Worm (Caenorhabditis elegans) whole organism, young adult: ENCODE results near the gene Y69A2AR.24.

ENCODE experiments used
- B0035.1 ChIP-seq: sonication (generic microtip); optimal IDR thresholded peaks from 2 replicates; lab custom pipeline; 2016; ENCODE audit warnings: missing genetic modification characterization, mild to moderate bottlenecking, missing compliant biosample characterization, missing genotype, missing genetic modification reagents
- D2030.7 ChIP-seq: fragments of 200-800 bp; sonication (Bioruptor generic); IDR thresholded peaks from 2 replicates; pipeline ENCODE4 v1.3.6; 2022; ENCODE audit warnings: missing genetic modification reagents, missing genetic modification characterization, missing compliant biosample characterization
- F10E7.11 ChIP-seq: sonication (generic microtip); optimal IDR thresholded peaks from 2 replicates; lab custom pipeline; 2017; ENCODE audit warnings: mild to moderate bottlenecking, missing genetic modification characterization, moderate library complexity, missing compliant biosample characterization
- F39B2.1 ChIP-seq: fragments of 200-800 bp; sonication (Bioruptor generic); IDR thresholded peaks from 2 replicates; pipeline ENCODE4 v1.3.6; 2022; ENCODE audit warnings: missing genetic modification reagents, missing genetic modification characterization, missing compliant biosample characterization
- F49E8.2 ChIP-seq: sonication (generic microtip); optimal IDR thresholded peaks from 3 replicates; lab custom pipeline; 2017; ENCODE audit warnings: missing genetic modification characterization, mild to moderate bottlenecking, missing compliant biosample characterization, antibody characterized with exemption, moderate library complexity; ENCODE audit not compliant: insufficient read depth
- F57A8.1 ChIP-seq: fragments of 200-800 bp; sonication (Bioruptor generic); optimal IDR thresholded peaks from 2 replicates; lab custom pipeline; 2018; ENCODE audit warnings: mild to moderate bottlenecking, missing genetic modification characterization, moderate library complexity, missing compliant biosample characterization
- T07F8.4 ChIP-seq: sonication (generic microtip); optimal IDR thresholded peaks from 2 replicates; lab custom pipeline; 2016; ENCODE audit warnings: mild to moderate bottlenecking, missing genetic modification characterization, moderate library complexity, missing compliant biosample characterization
- T26A5.8 ChIP-seq: sonication (generic microtip); optimal IDR thresholded peaks from 2 replicates; lab custom pipeline; 2016; ENCODE audit warnings: missing genetic modification characterization, missing compliant biosample characterization
- Y53F4B.3 ChIP-seq: fragments of 200-800 bp; sonication (Bioruptor generic); IDR thresholded peaks from 2 replicates; pipeline ENCODE4 v1.3.6; 2022; ENCODE audit warnings: missing genetic modification reagents, missing genetic modification characterization, missing compliant biosample characterization
- Y67H2A.10 ChIP-seq: fragments of 200-800 bp; sonication (Bioruptor generic); conservative IDR thresholded peaks from 2 replicates; pipeline ENCODE4 v1.3.6; 2022; ENCODE audit warnings: missing genetic modification reagents, missing genetic modification characterization, missing compliant biosample characterization
- aptf-3 ChIP-seq: fragments of 200-800 bp; sonication (Bioruptor generic); IDR thresholded peaks from 2 replicates; pipeline ENCODE4 v1.3.6; 2022; ENCODE audit warnings: missing genetic modification characterization, missing compliant biosample characterization
- atf-7 ChIP-seq: sonication (generic microtip); optimal IDR thresholded peaks from 2 replicates; lab custom pipeline; 2017; ENCODE audit warnings: mild to moderate bottlenecking, missing genetic modification characterization, missing compliant biosample characterization
- athp-1 ChIP-seq: sonication (generic microtip); optimal IDR thresholded peaks from 2 replicates; lab custom pipeline; 2017; ENCODE audit warnings: mild to moderate bottlenecking, missing genetic modification characterization, missing compliant biosample characterization
- attf-3 ChIP-seq: fragments of 200-800 bp; sonication (Bioruptor generic); conservative IDR thresholded peaks from 2 replicates; pipeline ENCODE4 v1.3.6; 2022; ENCODE audit warnings: missing genetic modification reagents, missing genetic modification characterization, missing compliant biosample characterization
- ceh-58 ChIP-seq: fragments of 200-800 bp; sonication (Bioruptor generic); IDR thresholded peaks from 2 replicates; pipeline ENCODE4 v1.3.6; 2022; ENCODE audit warnings: missing genetic modification characterization, missing compliant biosample characterization
- ceh-79 ChIP-seq: sonication (generic microtip); optimal IDR thresholded peaks from 2 replicates; lab custom pipeline; 2017; ENCODE audit warnings: mild to moderate bottlenecking, missing genetic modification characterization, missing compliant biosample characterization
- ceh-91 ChIP-seq: fragments of 200-800 bp; sonication (Bioruptor generic); IDR thresholded peaks from 2 replicates; pipeline ENCODE4 v1.3.6; 2022; ENCODE audit warnings: missing genetic modification reagents, missing genetic modification characterization, missing compliant biosample characterization
- egl-44 ChIP-seq: fragments of 200-800 bp; sonication (Bioruptor generic); IDR thresholded peaks from 2 replicates; pipeline ENCODE4 v1.3.6; 2022; ENCODE audit warnings: missing genetic modification reagents, missing genetic modification characterization, missing compliant biosample characterization
- egrh-3 ChIP-seq: fragments of 200-800 bp; sonication (Bioruptor generic); IDR thresholded peaks from 2 replicates; pipeline ENCODE4 v1.3.6; 2022; ENCODE audit warnings: missing genetic modification reagents, missing genetic modification characterization, missing compliant biosample characterization
- ets-4 ChIP-seq: fragments of 200-800 bp; sonication (Bioruptor generic); optimal IDR thresholded peaks from 2 replicates; lab custom pipeline; 2018; ENCODE audit warnings: mild to moderate bottlenecking, missing genetic modification characterization, missing compliant biosample characterization
- hlh-26 ChIP-seq: fragments of 200-800 bp; sonication (Bioruptor generic); conservative IDR thresholded peaks from 2 replicates; pipeline ENCODE4 v1.3.6; 2022; ENCODE audit warnings: missing genetic modification reagents, missing genetic modification characterization, missing compliant biosample characterization
- hrde-1 ChIP-seq: sonication (generic microtip); optimal IDR thresholded peaks from 2 replicates; lab custom pipeline; 2016; ENCODE audit warnings: missing genetic modification characterization, mild to moderate bottlenecking, missing compliant biosample characterization, moderate library complexity, missing genotype, missing genetic modification reagents, borderline replicate concordance
- hsf-1 ChIP-seq: fragments of 200-800 bp; sonication (Bioruptor generic); IDR thresholded peaks from 2 replicates; pipeline ENCODE4 v1.3.6; 2022; ENCODE audit warnings: missing genetic modification reagents, missing genetic modification characterization, missing compliant biosample characterization
- let-526 ChIP-seq: fragments of 200-800 bp; sonication (Bioruptor generic); IDR thresholded peaks from 2 replicates; pipeline ENCODE4 v1.3.6; 2022; ENCODE audit warnings: missing genetic modification reagents, missing genetic modification characterization, missing compliant biosample characterization
- let-607 ChIP-seq, 2 experiments: fragments of 200-800 bp in 1 of 2; sonication (Bioruptor generic) in 1 of 2; sonication (generic microtip) in 1 of 2; optimal IDR thresholded peaks; 2 replicates each; lab custom pipeline; 2016 to 2018; ENCODE audit warnings: mild to moderate bottlenecking in 2 of 2, missing compliant biosample characterization in 2 of 2, missing genetic modification characterization in 2 of 2, moderate library complexity in 2 of 2, missing genotype in 1 of 2
- lin-54 ChIP-seq: fragments of 200-800 bp; sonication (Bioruptor generic); optimal IDR thresholded peaks from 2 replicates; lab custom pipeline; 2018; ENCODE audit warnings: mild to moderate bottlenecking, missing genetic modification characterization, missing compliant biosample characterization
- lsl-1 ChIP-seq: fragments of 200-800 bp; sonication (Bioruptor generic); optimal IDR thresholded peaks from 2 replicates; lab custom pipeline; 2018; ENCODE audit warnings: mild to moderate bottlenecking, missing genetic modification characterization, moderate library complexity, missing compliant biosample characterization
- lsy-27 ChIP-seq: sonication (generic microtip); optimal IDR thresholded peaks from 2 replicates; lab custom pipeline; 2017; ENCODE audit warnings: missing genetic modification characterization, mild to moderate bottlenecking, missing compliant biosample characterization, antibody characterized with exemption, missing genotype, borderline replicate concordance; ENCODE audit not compliant: insufficient read depth
- madf-3 ChIP-seq: fragments of 200-800 bp; sonication (Bioruptor generic); IDR thresholded peaks from 2 replicates; pipeline ENCODE4 v1.3.6; 2022; ENCODE audit warnings: missing genetic modification reagents, missing genetic modification characterization, missing compliant biosample characterization
- madf-8 ChIP-seq: fragments of 200-800 bp; sonication (Bioruptor generic); conservative IDR thresholded peaks from 2 replicates; pipeline ENCODE4 v1.3.6; 2022; ENCODE audit warnings: missing genetic modification reagents, missing genetic modification characterization, missing compliant biosample characterization
- mel-28 ChIP-seq: sonication (generic microtip); optimal IDR thresholded peaks from 2 replicates; lab custom pipeline; 2016; ENCODE audit warnings: borderline replicate concordance, mild to moderate bottlenecking, missing genetic modification characterization, missing compliant biosample characterization
- nhr-120 ChIP-seq: fragments of 200-800 bp; sonication (Bioruptor generic); IDR thresholded peaks from 2 replicates; pipeline ENCODE4 v1.3.6; 2022; ENCODE audit warnings: missing genetic modification characterization, missing compliant biosample characterization
- nhr-179 ChIP-seq: sonication (generic microtip); optimal IDR thresholded peaks from 2 replicates; lab custom pipeline; 2016; ENCODE audit warnings: mild to moderate bottlenecking, missing genetic modification characterization, missing compliant biosample characterization
- nhr-27 ChIP-seq: fragments of 200-800 bp; sonication (Bioruptor generic); optimal IDR thresholded peaks from 2 replicates; lab custom pipeline; 2018; ENCODE audit warnings: mild to moderate bottlenecking, missing genetic modification characterization, moderate library complexity, missing compliant biosample characterization
- nhr-80 ChIP-seq: sonication (generic microtip); optimal IDR thresholded peaks from 2 replicates; lab custom pipeline; 2016; ENCODE audit warnings: missing genetic modification characterization, missing compliant biosample characterization
- nhr-90 ChIP-seq: sonication (generic microtip); optimal IDR thresholded peaks from 2 replicates; lab custom pipeline; 2016; ENCODE audit warnings: missing genotype, mild to moderate bottlenecking, missing genetic modification characterization, missing compliant biosample characterization
- pha-4 ChIP-seq: fragments of 150-350 bp; sonication (generic microtip); optimal IDR thresholded peaks from 2 replicates; lab custom pipeline; 2014; ENCODE audit warnings: missing biosample characterization, missing genetic modification reagents, missing genetic modification characterization
- rcor-1 ChIP-seq: fragments of 200-800 bp; sonication (Bioruptor generic); IDR thresholded peaks from 2 replicates; pipeline ENCODE4 v1.3.6; 2022; ENCODE audit warnings: missing genetic modification reagents, missing genetic modification characterization, missing compliant biosample characterization
- rpc-1 ChIP-seq, 2 experiments: fragments of 150-350 bp in 1 of 2; sonication (generic microtip) in 1 of 2; optimal IDR thresholded peaks; 2 replicates each; lab custom pipeline; 2014 to 2018; ENCODE audit warnings: missing biosample characterization in 1 of 2, missing genetic modification characterization in 1 of 2, missing genetic modification reagents in 1 of 2, missing genotype in 1 of 2
- sea-2 ChIP-seq: fragments of 200-800 bp; sonication (Bioruptor generic); IDR thresholded peaks from 2 replicates; pipeline ENCODE4 v1.3.6; 2022; ENCODE audit warnings: missing genetic modification characterization, missing compliant biosample characterization
- tbp1 ChIP-seq: fragments of 200-800 bp; sonication (Bioruptor generic); optimal IDR thresholded peaks from 2 replicates; lab custom pipeline; 2018; ENCODE audit warnings: mild to moderate bottlenecking, missing genetic modification characterization, missing compliant biosample characterization
- zfh-2 ChIP-seq: fragments of 200-800 bp; sonication (Bioruptor generic); conservative IDR thresholded peaks from 2 replicates; pipeline ENCODE4 v1.3.6; 2022; ENCODE audit warnings: missing genetic modification reagents, missing genetic modification characterization, missing compliant biosample characterization
- ztf-18 ChIP-seq: sonication (generic microtip); optimal IDR thresholded peaks from 2 replicates; lab custom pipeline; 2016; ENCODE audit warnings: missing genotype, mild to moderate bottlenecking, missing genetic modification characterization, missing compliant biosample characterization
- ztf-22 ChIP-seq: fragments of 200-800 bp; sonication (Bioruptor generic); optimal IDR thresholded peaks from 2 replicates; lab custom pipeline; 2018; ENCODE audit warnings: mild to moderate bottlenecking, missing genetic modification characterization, moderate library complexity, missing compliant biosample characterization
- ztf-3 ChIP-seq: fragments of 200-800 bp; sonication (Bioruptor generic); optimal IDR thresholded peaks from 2 replicates; lab custom pipeline; 2018; ENCODE audit warnings: mild to moderate bottlenecking, missing genetic modification characterization, missing compliant biosample characterization

Y69A2AR.24 gene

DNA sequence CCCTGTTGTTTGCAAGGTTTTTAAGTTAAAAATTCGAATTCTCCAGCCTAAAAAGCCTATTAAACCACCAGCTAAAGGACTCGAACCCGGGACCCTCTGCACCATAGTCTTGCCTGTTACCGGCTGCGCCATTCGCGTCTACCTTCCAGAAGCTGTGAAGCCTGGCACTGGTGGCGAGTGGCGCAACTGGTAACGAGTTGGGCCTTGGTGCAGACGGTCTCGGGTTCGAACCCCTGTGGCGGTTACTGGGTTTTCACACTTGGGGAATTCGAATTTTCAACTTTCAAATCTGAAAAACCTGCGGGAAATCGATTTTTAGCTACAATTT, 39.0 kb upstream of the Y69A2AR.24 start (continued):
- TF ChIP-seq ceh-91 (GFP tag; lab: Robert Waterston, UW) (no peak), hrde-1 (tag; lab: Kevin White, UChicago) (no peak), madf-8 (GFP tag; lab: Robert Waterston, UW) (0 out of 2 replicates have a peak, but pooled peaks have one; percentile 8), let-607 (tag; optimal IDR thresholded peaks at IDR 0.05; lab: Kevin White, UChicago) (peak in 1 of 2 experiments; percentile 11), T07F8.4 (tag; lab: Kevin White, UChicago) (no peak), F49E8.2 (no peak), nhr-120 (peak; percentile 78; the same call in 1 of the 2 replicates), tbp1 (peak; percentile 47), pha-4 (tag; lab: Kevin White, UChicago) (no peak), ceh-79 (tag; lab: Kevin White, UChicago) (no peak), attf-3 (peak; percentile 49; the same call in 1 of the 2 replicates), rpc-1 (optimal IDR thresholded peaks at IDR 0.05; lab: Kevin White, UChicago) (no peak), rpc-1 (tag; optimal IDR thresholded peaks at IDR 0.05; lab: Kevin White, UChicago) (peak; percentile 24), madf-3 (GFP tag; lab: Robert Waterston, UW) (no peak), Y67H2A.10 (GFP tag; lab: Robert Waterston, UW) (no peak), athp-1 (tag; lab: Kevin White, UChicago) (peak; percentile 21), D2030.7 (peak; percentile 51; the same call in 1 of the 2 replicates), lsl-1 (no peak), zfh-2 (peak; percentile 84), let-526 (GFP tag; lab: Robert Waterston, UW) (no peak; the same call in 1 of the 2 replicates), hsf-1 (GFP tag; lab: Robert Waterston, UW) (0 out of 2 replicates have a peak, but pooled peaks have one; percentile 23), egl-44 (GFP tag; lab: Robert Waterston, UW) (0 out of 2 replicates have a peak, but pooled peaks have one; percentile 14)

DNA sequence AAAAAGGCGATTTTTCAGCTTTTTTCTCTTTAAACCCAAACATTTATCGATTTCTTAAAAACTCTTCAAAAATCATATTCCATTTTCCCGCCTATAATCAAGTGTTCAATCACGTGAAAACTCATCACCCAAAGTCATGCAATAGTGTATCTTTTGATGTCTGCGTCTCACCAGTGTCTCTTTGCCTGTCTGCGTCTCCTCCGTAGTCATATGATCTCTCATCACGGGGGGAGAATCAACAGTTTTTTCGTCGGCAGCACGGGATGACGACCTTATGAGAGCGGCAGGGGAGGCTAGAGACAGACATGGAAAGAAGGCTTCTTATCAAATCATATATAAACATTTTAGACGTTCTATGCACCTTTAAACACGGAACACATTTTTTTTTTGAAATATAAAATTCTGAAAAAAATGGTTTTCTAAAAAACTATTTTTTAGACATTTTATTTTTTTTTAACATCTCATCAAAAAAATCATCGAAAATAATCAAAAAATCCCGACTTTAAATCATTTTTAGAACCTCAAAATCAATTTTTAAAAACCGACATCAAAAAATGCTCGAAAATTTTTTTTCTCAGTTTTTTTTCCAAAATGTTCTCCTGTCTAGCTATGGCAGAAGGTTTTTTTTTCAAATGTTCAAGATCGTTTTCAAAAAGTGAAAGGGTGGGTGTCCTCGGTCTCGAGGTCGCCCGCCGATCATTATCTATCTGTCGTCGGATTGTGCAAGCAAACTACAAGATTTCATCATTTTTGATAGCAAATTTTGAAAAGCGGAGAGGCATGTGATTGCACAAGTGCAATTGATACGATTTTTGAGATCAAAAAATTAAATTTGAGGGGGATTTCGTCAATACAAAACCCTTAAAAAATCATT, 38.4 kb upstream of the Y69A2AR.24 start:
- peak; percentile 77 for TF ChIP-seq mel-28 (tag; lab: Kevin White, UChicago)
- peak; percentile 96 for TF ChIP-seq nhr-80
- TF ChIP-seq B0035.1: peak; percentile 91
- no peak for TF ChIP-seq T26A5.8 (tag; lab: Kevin White, UChicago)
- peak; percentile 97 for TF ChIP-seq sea-2 (GFP tag; lab: Robert Waterston, UW)
- peak; percentile 91 for TF ChIP-seq F10E7.11 (tag; lab: Kevin White, UChicago)
- TF ChIP-seq F39B2.1 (GFP tag; lab: Robert Waterston, UW): peak; percentile 69
- no peak for TF ChIP-seq nhr-27 (tag; lab: Kevin White, UChicago)
- 0 out of 2 replicates have a peak, but pooled peaks have one; percentile 27 for TF ChIP-seq aptf-3
- TF ChIP-seq egrh-3 (GFP tag; lab: Robert Waterston, UW): peak; percentile 44; the same call in 1 of the 2 replicates
- peak; percentile 88 for TF ChIP-seq rcor-1 (GFP tag; lab: Robert Waterston, UW)
- no peak for TF ChIP-seq ceh-58 (GFP tag; lab: Robert Waterston, UW)
- no peak for TF ChIP-seq rpc-1 (optimal IDR thresholded peaks at IDR 0.05; lab: Kevin White, UChicago)
- no peak for TF ChIP-seq rpc-1 (tag; optimal IDR thresholded peaks at IDR 0.05; lab: Kevin White, UChicago)
- peak; percentile 98 for TF ChIP-seq atf-7
- TF ChIP-seq F57A8.1: no peak
- no peak for TF ChIP-seq hlh-26
- TF ChIP-seq ztf-18 (tag; lab: Kevin White, UChicago): peak; percentile 68
- peak; percentile 22 for TF ChIP-seq lsl-1
- no peak for TF ChIP-seq nhr-179 (tag; lab: Kevin White, UChicago)
- peak; percentile 35 for TF ChIP-seq T07F8.4 (tag; lab: Kevin White, UChicago)
- TF ChIP-seq ets-4 (GFP tag; lab: Kevin White, UChicago): peak; percentile 90
- TF ChIP-seq ztf-22 (GFP tag; lab: Kevin White, UChicago): peak; percentile 92
- no peak for TF ChIP-seq Y53F4B.3
- TF ChIP-seq ztf-3 (GFP tag; lab: Kevin White, UChicago): peak; percentile 92
- no peak for TF ChIP-seq lsy-27 (tag; lab: Kevin White, UChicago)
- peak; percentile 94 for TF ChIP-seq lin-54 (GFP tag; lab: Kevin White, UChicago)
- TF ChIP-seq nhr-90 (tag; lab: Kevin White, UChicago): peak; percentile 89
